Fruit fly (Drosophila melanogaster) whole organism, pupa: ENCODE measurements around the gene CG45002.
A peak's percentile ranks its signal among the peaks of the same experiment; 100 is the strongest.

Experiments used
- CG10348 ChIP-seq: fragments of 200-800 bp; sonication (Bioruptor generic); IDR thresholded peaks from 2 replicates; pipeline ENCODE4 v1.3.6; 2022; ENCODE audit warnings: missing biosample characterization, missing genetic modification characterization
- CG12605 ChIP-seq: fragments of 200-800 bp; sonication (Bioruptor generic); IDR thresholded peaks from 2 replicates; pipeline ENCODE4 v1.3.6; 2022; ENCODE audit warnings: missing biosample characterization, missing genetic modification characterization
- CG13204 ChIP-seq: fragments of 200-800 bp; sonication (Bioruptor generic); optimal IDR thresholded peaks from 2 replicates; lab custom pipeline; 2018; ENCODE audit warnings: missing biosample characterization, mild to moderate bottlenecking, missing genetic modification characterization, moderate library complexity
- CG14655 ChIP-seq: fragments of 200-800 bp; sonication (Bioruptor generic); optimal IDR thresholded peaks from 3 replicates; lab custom pipeline; 2017; ENCODE audit warnings: mild to moderate bottlenecking, missing biosample characterization, missing genetic modification reagents, missing genetic modification characterization
- CG15710 ChIP-seq: fragments of 200-800 bp; sonication (Bioruptor generic); optimal IDR thresholded peaks from 2 replicates; lab custom pipeline; 2018; ENCODE audit warnings: missing biosample characterization, mild to moderate bottlenecking, missing genetic modification characterization, moderate library complexity
- CG17806 ChIP-seq: fragments of 200-800 bp; sonication (Bioruptor generic); optimal IDR thresholded peaks from 2 replicates; lab custom pipeline; 2018; ENCODE audit warnings: missing biosample characterization, mild to moderate bottlenecking, missing genetic modification characterization, moderate library complexity
- CG32121 ChIP-seq: fragments of 200-800 bp; sonication (Bioruptor generic); IDR thresholded peaks from 2 replicates; pipeline ENCODE4 v1.3.6; 2022; ENCODE audit warnings: missing biosample characterization, missing genetic modification characterization
- CG34367 ChIP-seq: fragments of 200-800 bp; sonication (Bioruptor generic); optimal IDR thresholded peaks from 2 replicates; lab custom pipeline; 2018; ENCODE audit warnings: missing biosample characterization, mild to moderate bottlenecking, missing genetic modification characterization
- CG4496 ChIP-seq: fragments of 200-800 bp; sonication (Bioruptor generic); IDR thresholded peaks from 3 replicates; pipeline ENCODE4 v1.3.6; 2022; ENCODE audit warnings: missing biosample characterization, missing genetic modification characterization
- CG8159 ChIP-seq: fragments of 200-800 bp; sonication (Bioruptor generic); optimal IDR thresholded peaks from 3 replicates; lab custom pipeline; 2018; ENCODE audit warnings: missing biosample characterization, mild to moderate bottlenecking, missing genetic modification characterization, moderate library complexity
- CG8301 ChIP-seq: fragments of 200-800 bp; sonication (Bioruptor generic); optimal IDR thresholded peaks from 2 replicates; lab custom pipeline; 2018; ENCODE audit warnings: missing biosample characterization, mild to moderate bottlenecking, missing genetic modification characterization
- CG9948 ChIP-seq: fragments of 200-800 bp; sonication (Bioruptor generic); optimal IDR thresholded peaks from 2 replicates; lab custom pipeline; 2018; ENCODE audit warnings: missing biosample characterization, mild to moderate bottlenecking, missing genetic modification characterization, moderate library complexity
- D1 ChIP-seq: fragments of 200-800 bp; sonication (Bioruptor generic); optimal IDR thresholded peaks from 2 replicates; lab custom pipeline; 2018; ENCODE audit warnings: missing biosample characterization, mild to moderate bottlenecking, missing genetic modification characterization, moderate library complexity
- EcR ChIP-seq: fragments of 200-800 bp; sonication (Bioruptor generic); optimal IDR thresholded peaks from 3 replicates; lab custom pipeline; 2019; ENCODE audit warnings: missing biosample characterization, missing genetic modification characterization, mild to moderate bottlenecking, moderate library complexity, missing genetic modification reagents
- Ets98B ChIP-seq: fragments of 200-800 bp; sonication (Bioruptor generic); IDR thresholded peaks from 2 replicates; pipeline ENCODE4 v1.3.6; 2022; ENCODE audit warnings: missing biosample characterization, missing genetic modification characterization
- Pif1A ChIP-seq: fragments of 200-800 bp; sonication (Bioruptor generic); optimal IDR thresholded peaks from 3 replicates; lab custom pipeline; 2016; ENCODE audit warnings: missing biosample characterization, missing genetic modification characterization
- Pif1B ChIP-seq: fragments of 200-800 bp; sonication (Bioruptor generic); optimal IDR thresholded peaks from 3 replicates; lab custom pipeline; 2016; ENCODE audit warnings: missing biosample characterization, missing genetic modification characterization
- Snoo ChIP-seq: fragments of 200-800 bp; sonication (Bioruptor generic); optimal IDR thresholded peaks from 3 replicates; lab custom pipeline; 2017; ENCODE audit warnings: missing biosample characterization, mild to moderate bottlenecking, missing genetic modification characterization, inconsistent platforms
- fd96Ca ChIP-seq: fragments of 200-800 bp; sonication (Bioruptor generic); IDR thresholded peaks from 3 replicates; pipeline ENCODE4 v1.3.6; 2022; ENCODE audit warnings: missing biosample characterization, missing genetic modification characterization
- gl ChIP-seq: fragments of 200-800 bp; sonication (Bioruptor generic); optimal IDR thresholded peaks from 2 replicates; lab custom pipeline; 2018; ENCODE audit warnings: missing biosample characterization, mild to moderate bottlenecking, missing genetic modification characterization
- rn ChIP-seq: fragments of 200-800 bp; sonication (Bioruptor generic); IDR thresholded peaks from 2 replicates; pipeline ENCODE4 v1.3.6; 2022; ENCODE audit warnings: missing biosample characterization, missing genetic modification characterization

The CG45002 gene

DNA sequence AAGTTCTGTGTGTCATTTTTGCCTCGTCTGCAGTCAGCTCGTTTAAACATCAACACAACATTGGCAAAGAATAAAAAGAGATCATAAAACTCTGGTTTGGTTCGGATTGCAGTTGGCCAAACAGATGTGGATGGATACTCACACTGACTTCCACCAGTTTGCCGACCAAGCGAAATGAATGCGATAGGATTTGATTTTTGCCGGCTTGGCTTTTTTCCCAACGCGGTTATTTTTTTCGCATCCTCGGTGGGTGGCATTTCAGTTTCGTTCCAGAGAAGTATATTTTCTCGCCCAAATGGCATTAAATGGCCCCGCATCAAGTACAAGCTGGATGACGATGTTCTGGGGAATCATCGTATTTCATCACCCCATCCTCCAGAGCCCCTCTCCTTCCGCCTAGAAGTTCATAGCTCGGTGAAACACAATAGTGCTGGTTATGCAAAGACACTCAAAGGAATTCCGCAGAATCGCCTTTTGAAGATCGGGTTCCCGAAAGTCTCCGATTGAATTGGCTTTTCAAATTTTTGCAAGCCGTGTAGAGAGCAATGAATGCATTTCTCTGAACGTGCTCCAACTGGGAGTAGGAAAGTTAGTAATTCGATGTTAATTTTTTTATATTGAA is 44.1 kb upstream of the CG45002 start:
- TF ChIP-seq CG17806 (tag; lab: Kevin White, UChicago) = no peak
- no peak for TF ChIP-seq D1 (tag; lab: Kevin White, UChicago)
- no peak for TF ChIP-seq Snoo (tag; lab: Kevin White, UChicago)
- TF ChIP-seq EcR = no peak
- TF ChIP-seq Pif1B (GFP tag; lab: Kevin White, UChicago) = no peak
- TF ChIP-seq CG9948 (tag; lab: Kevin White, UChicago) = no peak
- no peak for TF ChIP-seq fd96Ca
- TF ChIP-seq CG32121 (GFP tag; lab: Robert Waterston, UW) = no peak
- TF ChIP-seq rn = no peak
- no peak for TF ChIP-seq Pif1A
- no peak for TF ChIP-seq Ets98B (GFP tag; lab: Robert Waterston, UW)
- no peak for TF ChIP-seq CG14655
- no peak for TF ChIP-seq CG8159 (tag; lab: Kevin White, UChicago)
- TF ChIP-seq CG34367 = no peak
- no peak for TF ChIP-seq CG15710 (tag; lab: Kevin White, UChicago)
- TF ChIP-seq CG10348 = no peak
- TF ChIP-seq CG12605 (GFP tag; lab: Robert Waterston, UW) = no peak
- no peak for TF ChIP-seq CG8301 (tag; lab: Kevin White, UChicago)

DNA sequence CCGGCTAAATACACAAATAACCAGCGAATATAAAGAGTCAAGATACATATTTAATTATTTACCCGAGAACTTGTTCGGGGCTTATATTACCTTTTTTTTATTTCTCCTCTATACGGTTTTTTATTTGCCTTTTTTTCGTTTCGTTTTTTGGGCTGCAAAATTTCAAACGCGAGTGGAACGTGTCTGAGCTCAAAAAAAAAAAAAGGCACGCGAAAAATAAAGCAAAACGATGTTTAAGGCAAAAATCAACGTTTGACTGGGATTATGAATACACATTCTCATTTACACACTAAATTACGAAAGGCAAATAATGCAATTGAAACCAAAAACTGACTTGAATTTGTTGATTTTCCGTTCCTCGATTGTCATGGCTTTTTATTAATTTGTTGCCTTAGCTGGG is 43.1 kb upstream of the CG45002 start:
- TF ChIP-seq fd96Ca = 0 out of 3 replicates have a peak, but pooled peaks have one; percentile 19
- TF ChIP-seq CG17806 (tag; lab: Kevin White, UChicago) = no peak
- TF ChIP-seq, all 21 proteins: peak for 1

- TF ChIP-seq CG8159 (tag; lab: Kevin White, UChicago) (peak; percentile 3), CG10348 (no peak), Pif1B (GFP tag; lab: Kevin White, UChicago) (peak; percentile 19), D1 (tag; lab: Kevin White, UChicago) (no peak)
These were observed 41.5 kb upstream of the CG45002 start for dm6 chrX:17108000-17108399.

dm6 chrX:17107401-17107916 is 40.9 kb upstream of the CG45002 start, which contains the start of gene CG5004:
Gene CG5004, plus strand, starts transcription at chrX:17107582.
- TF ChIP-seq CG14655 = no peak
- no peak for TF ChIP-seq CG17806 (tag; lab: Kevin White, UChicago)
- TF ChIP-seq CG15710 (tag; lab: Kevin White, UChicago) = peak; percentile 10
- no peak for TF ChIP-seq CG10348
- TF ChIP-seq Pif1A = no peak
- peak; percentile 62 for TF ChIP-seq EcR
- TF ChIP-seq CG13204 (GFP tag; lab: Kevin White, UChicago) = peak; percentile 29
- no peak for TF ChIP-seq CG4496
- peak; percentile 11 for TF ChIP-seq gl (tag; lab: Kevin White, UChicago)
- TF ChIP-seq Ets98B (GFP tag; lab: Robert Waterston, UW) = peak; percentile 26; the same call in 1 of the 2 replicates
- TF ChIP-seq, all 21 proteins: peak for 5

dm6 chrX:17106153-17106700 is 39.7 kb upstream of the CG45002 start:
- TF ChIP-seq gl (tag; lab: Kevin White, UChicago) = no peak
- TF ChIP-seq Pif1A = no peak
- TF ChIP-seq Ets98B (GFP tag; lab: Robert Waterston, UW) = no peak
- TF ChIP-seq CG4496 = no peak
- no peak for TF ChIP-seq EcR
- no peak for TF ChIP-seq CG10348
- TF ChIP-seq CG8159 (tag; lab: Kevin White, UChicago) = no peak
- no peak for TF ChIP-seq CG14655
- no peak for TF ChIP-seq CG9948 (tag; lab: Kevin White, UChicago)
- no peak for TF ChIP-seq fd96Ca
- no peak for TF ChIP-seq rn
- no peak for TF ChIP-seq CG32121 (GFP tag; lab: Robert Waterston, UW)
- no peak for TF ChIP-seq CG17806 (tag; lab: Kevin White, UChicago)
- TF ChIP-seq CG8301 (tag; lab: Kevin White, UChicago) = no peak
- no peak for TF ChIP-seq CG12605 (GFP tag; lab: Robert Waterston, UW)
- TF ChIP-seq CG34367 = no peak
- TF ChIP-seq CG15710 (tag; lab: Kevin White, UChicago) = no peak
- TF ChIP-seq Snoo (tag; lab: Kevin White, UChicago) = no peak
- TF ChIP-seq CG13204 (GFP tag; lab: Kevin White, UChicago) = no peak
- no peak for TF ChIP-seq D1 (tag; lab: Kevin White, UChicago)

DNA sequence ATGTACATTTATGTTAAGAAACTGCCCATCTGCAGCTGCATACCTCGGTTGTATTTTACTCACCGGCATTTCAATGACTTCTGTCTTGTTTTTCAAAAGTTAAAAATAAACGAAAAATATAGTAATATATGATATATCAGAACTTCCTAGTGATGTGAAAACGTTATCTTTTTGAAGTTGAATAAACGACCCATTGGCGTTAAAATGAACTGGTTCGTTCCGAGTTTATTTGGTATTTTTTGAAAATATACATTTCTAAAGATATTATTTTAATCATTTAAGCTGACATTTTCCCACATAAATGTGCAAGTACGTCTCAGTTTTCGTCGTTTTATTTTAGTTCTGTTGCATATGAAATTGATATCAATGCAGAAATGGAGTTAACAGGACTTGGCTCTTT is 39.2 kb upstream of the CG45002 start, which contains the start of gene Arpc3B:
Arpc3B (minus strand) TSS at position 146 of the 400 bp plus-strand sequence.
- TF ChIP-seq Pif1B (GFP tag; lab: Kevin White, UChicago) (no peak), D1 (tag; lab: Kevin White, UChicago) (no peak), CG8159 (tag; lab: Kevin White, UChicago) (no peak), Pif1A (no peak), CG15710 (tag; lab: Kevin White, UChicago) (no peak), CG14655 (no peak), EcR (no peak), CG12605 (GFP tag; lab: Robert Waterston, UW) (no peak), CG10348 (no peak), CG32121 (GFP tag; lab: Robert Waterston, UW) (no peak), fd96Ca (no peak), CG34367 (no peak), CG17806 (tag; lab: Kevin White, UChicago) (no peak), CG9948 (tag; lab: Kevin White, UChicago) (no peak), CG4496 (no peak)
